Fruit fly (Drosophila melanogaster) whole organism, embryonic: Measurements from ENCODE around the gene Gr93d.

Experiments used
- Atf-2 ChIP-seq: fragments of 200-800 bp; sonication (Bioruptor generic); optimal IDR thresholded peaks from 2 replicates; lab custom pipeline; 2016; ENCODE audit warnings: missing biosample characterization, missing genetic modification characterization
- CG10462 ChIP-seq: fragments of 200-800 bp; sonication (Bioruptor generic); optimal IDR thresholded peaks from 2 replicates; lab custom pipeline; 2016; ENCODE audit warnings: missing biosample characterization, missing genetic modification characterization
- CG11398 ChIP-seq: fragments of 200-800 bp; sonication (Bioruptor generic); optimal IDR thresholded peaks from 2 replicates; lab custom pipeline; 2016; ENCODE audit warnings: missing biosample characterization, missing genetic modification characterization
- CG12155 ChIP-seq: fragments of 200-800 bp; sonication (Bioruptor generic); optimal IDR thresholded peaks from 3 replicates; lab custom pipeline; 2016; ENCODE audit warnings: missing biosample characterization, missing genetic modification characterization
- CG12659 ChIP-seq: fragments of 200-800 bp; sonication (Bioruptor generic); optimal IDR thresholded peaks from 3 replicates; lab custom pipeline; 2017; ENCODE audit warnings: mild to moderate bottlenecking, missing biosample characterization, missing genetic modification reagents, missing genetic modification characterization
- CG13296 ChIP-seq: fragments of 200-800 bp; sonication (Bioruptor generic); optimal IDR thresholded peaks from 3 replicates; lab custom pipeline; 2018; ENCODE audit warnings: missing biosample characterization, mild to moderate bottlenecking, missing genetic modification characterization
- CG14014 ChIP-seq: fragments of 200-800 bp; sonication (Bioruptor generic); IDR thresholded peaks from 2 replicates; pipeline ENCODE4 v1.3.6; 2022; ENCODE audit warnings: missing biosample characterization, missing genetic modification characterization
- CG14710 ChIP-seq: fragments of 200-800 bp; sonication (Bioruptor generic); optimal IDR thresholded peaks from 3 replicates; lab custom pipeline; 2019; ENCODE audit warnings: missing biosample characterization, mild to moderate bottlenecking, missing genetic modification characterization, moderate library complexity
- CG15073 ChIP-seq: fragments of 200-800 bp; sonication (Bioruptor generic); optimal IDR thresholded peaks from 2 replicates; lab custom pipeline; 2016; ENCODE audit warnings: missing biosample characterization, missing genetic modification characterization
- CG16815 ChIP-seq: fragments of 200-800 bp; sonication (Bioruptor generic); optimal IDR thresholded peaks from 3 replicates; lab custom pipeline; 2017; ENCODE audit warnings: missing biosample characterization, mild to moderate bottlenecking, missing genetic modification characterization
- CG17829 ChIP-seq: fragments of 200-800 bp; optimal IDR thresholded peaks from 2 replicates; lab custom pipeline; 2019; ENCODE audit warnings: missing biosample characterization, mild to moderate bottlenecking, missing genetic modification characterization, moderate library complexity
- CG18599 ChIP-seq: fragments of 200-800 bp; sonication (Bioruptor generic); optimal IDR thresholded peaks from 3 replicates; lab custom pipeline; 2017; ENCODE audit warnings: missing biosample characterization, missing genetic modification characterization, mild to moderate bottlenecking, moderate library complexity, missing genetic modification reagents
- CG2116 ChIP-seq: fragments of 200-800 bp; sonication (Bioruptor generic); optimal IDR thresholded peaks from 3 replicates; lab custom pipeline; 2018; ENCODE audit warnings: missing biosample characterization, mild to moderate bottlenecking, missing genetic modification characterization
- CG2199 ChIP-seq: fragments of 200-800 bp; sonication (Bioruptor generic); IDR thresholded peaks from 3 replicates; pipeline ENCODE4 v1.3.6; 2022; ENCODE audit warnings: missing biosample characterization, missing genetic modification characterization
- CG2889 ChIP-seq: fragments of 200-800 bp; sonication (Bioruptor generic); IDR thresholded peaks from 3 replicates; pipeline ENCODE4 v1.3.6; 2022; ENCODE audit warnings: missing biosample characterization, missing genetic modification characterization
- CG3281 ChIP-seq: fragments of 200-800 bp; sonication (Bioruptor generic); optimal IDR thresholded peaks from 3 replicates; lab custom pipeline; 2017; ENCODE audit warnings: missing biosample characterization, mild to moderate bottlenecking, missing genetic modification characterization
- CG33213 ChIP-seq: fragments of 200-800 bp; sonication (Bioruptor generic); optimal IDR thresholded peaks from 3 replicates; lab custom pipeline; 2016; ENCODE audit warnings: missing biosample characterization, missing genetic modification characterization
- CG6689 ChIP-seq: fragments of 200-800 bp; sonication (Bioruptor generic); IDR thresholded peaks from 2 replicates; pipeline ENCODE4 v1.3.6; 2022; ENCODE audit warnings: missing biosample characterization, missing genetic modification characterization
- CG6765 ChIP-seq: fragments of 200-800 bp; sonication (Bioruptor generic); optimal IDR thresholded peaks from 3 replicates; lab custom pipeline; 2017; ENCODE audit warnings: missing biosample characterization, mild to moderate bottlenecking, missing genetic modification characterization
- CG7372 ChIP-seq: fragments of 200-800 bp; sonication (Bioruptor generic); IDR thresholded peaks from 2 replicates; pipeline ENCODE4 v1.3.6; 2022; ENCODE audit warnings: missing biosample characterization, missing genetic modification characterization
- CG8388 ChIP-seq: fragments of 200-800 bp; sonication (Bioruptor generic); optimal IDR thresholded peaks from 2 replicates; lab custom pipeline; 2019; ENCODE audit warnings: missing biosample characterization, mild to moderate bottlenecking, missing genetic modification characterization, moderate library complexity
- Fer3 ChIP-seq: fragments of 200-800 bp; sonication (Bioruptor generic); optimal IDR thresholded peaks from 2 replicates; lab custom pipeline; 2018; ENCODE audit warnings: missing biosample characterization, mild to moderate bottlenecking, missing genetic modification characterization, moderate library complexity
- H15 ChIP-seq: fragments of 200-800 bp; sonication (Bioruptor generic); IDR thresholded peaks from 3 replicates; pipeline ENCODE4 v1.3.6; 2022; ENCODE audit warnings: missing biosample characterization, missing genetic modification characterization
- HLH4C ChIP-seq: fragments of 200-800 bp; sonication (Bioruptor generic); IDR thresholded peaks from 3 replicates; pipeline ENCODE4 v1.3.6; 2022; ENCODE audit warnings: missing biosample characterization, missing genetic modification characterization; ENCODE audit not compliant: partially characterized antibody
- HLH54F ChIP-seq: fragments of 200-800 bp; sonication (Bioruptor generic); optimal IDR thresholded peaks from 3 replicates; lab custom pipeline; 2016; ENCODE audit warnings: missing biosample characterization, missing genetic modification characterization
- Hand ChIP-seq: fragments of 200-800 bp; sonication (Bioruptor generic); optimal IDR thresholded peaks from 2 replicates; lab custom pipeline; 2017; ENCODE audit warnings: mild to moderate bottlenecking, missing biosample characterization, missing genetic modification reagents, missing genetic modification characterization
- Hr78 ChIP-seq, 2 experiments: fragments of 200-800 bp in 1 of 2; fragments of >200 bp in 1 of 2; sonication (Bioruptor generic) in 1 of 2; optimal IDR thresholded peaks; 2 replicates each; lab custom pipeline; 2017 to 2019; ENCODE audit warnings: missing biosample characterization in 2 of 2, missing genetic modification characterization in 2 of 2, mild to moderate bottlenecking in 1 of 2, moderate library complexity in 1 of 2
- Oli ChIP-seq: fragments of 200-800 bp; sonication (Bioruptor generic); optimal IDR thresholded peaks from 2 replicates; lab custom pipeline; 2018; ENCODE audit warnings: missing biosample characterization, mild to moderate bottlenecking, missing genetic modification characterization, moderate library complexity
- Tbp ChIP-seq: fragments of >200 bp; optimal IDR thresholded peaks from 2 replicates; lab custom pipeline; 2018; ENCODE audit warnings: missing biosample characterization, missing genetic modification characterization
- Trl ChIP-seq, 3 experiments: fragments of >200 bp in 2 of 3; fragments of 200-800 bp in 1 of 3; sonication (Bioruptor generic) in 1 of 3; optimal IDR thresholded peaks; 2 replicates in 1 of 3; 3 replicates in 2 of 3; lab custom pipeline; 2016 to 2017; ENCODE audit warnings: missing biosample characterization in 1 of 3, missing genetic modification characterization in 1 of 3
- Xrp1 ChIP-seq: fragments of 200-800 bp; sonication (Bioruptor generic); IDR thresholded peaks from 2 replicates; pipeline ENCODE4 v1.3.6; 2022; ENCODE audit warnings: missing biosample characterization, missing genetic modification characterization
- ara ChIP-seq: fragments of 200-800 bp; sonication (Bioruptor generic); IDR thresholded peaks from 2 replicates; pipeline ENCODE4 v1.3.6; 2022; ENCODE audit warnings: missing biosample characterization, missing genetic modification characterization
- bigmax ChIP-seq: fragments of 200-800 bp; sonication (Bioruptor generic); optimal IDR thresholded peaks from 2 replicates; lab custom pipeline; 2018; ENCODE audit warnings: missing biosample characterization, mild to moderate bottlenecking, missing genetic modification characterization
- cato ChIP-seq: fragments of 200-800 bp; sonication (Bioruptor generic); optimal IDR thresholded peaks from 2 replicates; lab custom pipeline; 2016; ENCODE audit warnings: missing biosample characterization, missing genetic modification characterization, borderline replicate concordance
- emc ChIP-seq: fragments of 200-800 bp; sonication (Bioruptor generic); optimal IDR thresholded peaks from 2 replicates; lab custom pipeline; 2016; ENCODE audit warnings: missing biosample characterization, missing genetic modification characterization
- fu2 ChIP-seq: fragments of 200-800 bp; sonication (Bioruptor generic); optimal IDR thresholded peaks from 2 replicates; lab custom pipeline; 2016; ENCODE audit warnings: missing biosample characterization, missing genetic modification characterization
- grau ChIP-seq: fragments of 200-800 bp; optimal IDR thresholded peaks from 3 replicates; lab custom pipeline; 2019; ENCODE audit warnings: missing biosample characterization, mild to moderate bottlenecking, missing genetic modification characterization, moderate library complexity
- hb ChIP-seq: fragments of 200-800 bp; sonication (Bioruptor generic); IDR thresholded peaks from 3 replicates; pipeline ENCODE4 v1.3.6; 2022; ENCODE audit warnings: missing biosample characterization, missing genetic modification characterization; ENCODE audit not compliant: partially characterized antibody
- hkb ChIP-seq, 2 experiments: fragments of 200-800 bp in 1 of 2; fragments of >200 bp in 1 of 2; sonication (Bioruptor generic) in 1 of 2; IDR thresholded peaks in 1 of 2; optimal IDR thresholded peaks in 1 of 2; 2 replicates each; pipeline versions ENCODE4 v1.3.6 to Lab custom; 2017 to 2022; ENCODE audit warnings: missing biosample characterization in 1 of 2, missing genetic modification characterization in 1 of 2
- maf-S ChIP-seq: fragments of 200-800 bp; sonication (Bioruptor generic); optimal IDR thresholded peaks from 2 replicates; lab custom pipeline; 2016; ENCODE audit warnings: missing biosample characterization, missing genetic modification characterization
- nom ChIP-seq: fragments of 200-800 bp; sonication (Bioruptor generic); optimal IDR thresholded peaks from 2 replicates; lab custom pipeline; 2017; ENCODE audit warnings: missing biosample characterization, missing genetic modification characterization, mild to moderate bottlenecking, moderate library complexity, missing genetic modification reagents
- prd ChIP-seq, 3 experiments: fragments of >200 bp in 2 of 3; fragments of 200-800 bp in 1 of 3; sonication (Bioruptor generic) in 1 of 3; optimal IDR thresholded peaks in 2 of 3; IDR thresholded peaks in 1 of 3; 2 replicates in 2 of 3; 3 replicates in 1 of 3; pipeline versions ENCODE4 v1.3.6 to Lab custom; 2017 to 2022; ENCODE audit warnings: missing biosample characterization in 1 of 3, missing genetic modification characterization in 1 of 3
- sd ChIP-seq: fragments of 200-800 bp; sonication (Bioruptor generic); optimal IDR thresholded peaks from 3 replicates; lab custom pipeline; 2018; ENCODE audit warnings: missing biosample characterization, mild to moderate bottlenecking, missing genetic modification characterization, moderate library complexity
- sens ChIP-seq: fragments of 200-800 bp; sonication (Bioruptor generic); peaks from one replicate; lab custom pipeline; 2016; ENCODE audit warnings: missing biosample characterization, missing genetic modification characterization
- stwl ChIP-seq: fragments of 200-800 bp; sonication (Bioruptor generic); optimal IDR thresholded peaks from 3 replicates; lab custom pipeline; 2018; ENCODE audit warnings: missing biosample characterization, mild to moderate bottlenecking, missing genetic modification characterization, moderate library complexity
- tna ChIP-seq: fragments of 200-800 bp; sonication (Bioruptor generic); IDR thresholded peaks from 2 replicates; pipeline ENCODE4 v1.3.6; 2022; ENCODE audit warnings: missing biosample characterization, missing genetic modification characterization; ENCODE audit not compliant: partially characterized antibody
- toy ChIP-seq: fragments of 200-800 bp; sonication (Bioruptor generic); IDR thresholded peaks from 2 replicates; pipeline ENCODE4 v1.3.6; 2022; ENCODE audit warnings: missing biosample characterization, missing genetic modification characterization
- usp ChIP-seq: fragments of >200 bp; optimal IDR thresholded peaks from 2 replicates; lab custom pipeline; 2017; ENCODE audit warnings: missing biosample characterization, missing genetic modification characterization

Gene Gr93d

DNA sequence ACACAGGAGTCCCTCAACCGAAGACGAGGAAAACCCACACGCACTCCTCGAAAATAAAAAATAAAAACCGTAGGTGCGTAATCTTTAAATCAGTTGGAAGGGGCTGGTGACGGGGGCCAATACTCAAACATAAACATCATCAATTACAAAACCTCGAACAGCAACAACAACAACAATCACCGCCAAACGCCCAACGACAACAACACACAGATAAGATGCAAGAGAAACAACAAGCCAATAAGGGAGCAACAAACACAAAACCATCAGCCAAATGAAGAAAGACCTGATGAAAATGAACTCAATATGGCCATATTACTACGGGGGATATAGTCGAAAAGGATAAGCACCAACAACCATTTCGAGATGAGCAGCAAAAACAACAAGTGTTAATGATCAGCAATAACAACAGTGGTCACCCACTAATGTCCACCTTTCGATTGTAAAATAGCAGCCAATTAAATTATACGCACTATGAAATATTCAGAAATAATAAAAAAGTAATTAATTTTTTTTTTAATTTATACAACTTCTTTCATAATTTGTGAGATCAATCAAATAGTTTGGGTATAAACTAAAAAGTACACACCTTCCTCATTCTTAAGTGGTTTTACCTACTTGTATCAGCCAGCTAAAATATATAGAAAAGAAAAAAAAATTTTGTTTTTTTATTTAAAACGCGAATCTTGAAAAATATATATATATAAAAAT, 22.6 kb downstream of the Gr93d start (continued):
- TF ChIP-seq prd (optimal IDR thresholded peaks at IDR 0.05; lab: Kevin White, UChicago) (no peak), prd (GFP tag; IDR thresholded peaks at IDR 0.05; lab: Robert Waterston, UW) (peak; percentile 41; the same call in 1 of the 3 replicates), fu2 (GFP tag; lab: Kevin White, UChicago) (no peak), tna (GFP tag; lab: Robert Waterston, UW) (peak; percentile 17; the same call in 1 of the 2 replicates), Atf-2 (GFP tag; lab: Kevin White, UChicago) (no peak), Hr78 (GFP tag; optimal IDR thresholded peaks at IDR 0.05; lab: Kevin White, UChicago) (no peak), CG15073 (GFP tag; lab: Kevin White, UChicago) (no peak), Hand (no peak), Tbp (GFP tag; lab: Kevin White, UChicago) (no peak), CG2199 (GFP tag; lab: Robert Waterston, UW) (peak; percentile 41; the same call in 1 of the 3 replicates), CG12659 (GFP tag; lab: Kevin White, UChicago) (no peak), maf-S (GFP tag; lab: Kevin White, UChicago) (no peak), cato (GFP tag; lab: Kevin White, UChicago) (no peak), CG8388 (peak; percentile 30), CG2116 (GFP tag; lab: Kevin White, UChicago) (peak; percentile 4), HLH54F (GFP tag; lab: Kevin White, UChicago) (no peak), HLH4C (GFP tag; lab: Robert Waterston, UW) (no peak), CG17829 (tag; lab: Kevin White, UChicago) (peak; percentile 39), Oli (tag; lab: Kevin White, UChicago) (peak; percentile 29), CG10462 (GFP tag; lab: Kevin White, UChicago) (no peak), CG13296 (GFP tag; lab: Kevin White, UChicago) (peak; percentile 29), CG6689 (peak; percentile 39; the same call in 1 of the 2 replicates), Xrp1 (peak; percentile 81), CG33213 (GFP tag; lab: Kevin White, UChicago) (no peak), bigmax (GFP tag; lab: Kevin White, UChicago) (no peak), Trl (optimal IDR thresholded peaks at IDR 0.05; lab: Kevin White, UChicago) (no peak), Trl (GFP tag; optimal IDR thresholded peaks at IDR 0.05; lab: Kevin White, UChicago) (no peak), nom (GFP tag; lab: Kevin White, UChicago) (no peak), CG7372 (GFP tag; lab: Robert Waterston, UW) (no peak), hb (GFP tag; lab: Robert Waterston, UW) (no peak), sd (tag; lab: Kevin White, UChicago) (no peak), Fer3 (tag; lab: Kevin White, UChicago) (no peak), CG6765 (GFP tag; lab: Kevin White, UChicago) (no peak), usp (no peak), ara (GFP tag; lab: Robert Waterston, UW) (no peak), stwl (tag; lab: Kevin White, UChicago) (peak; percentile 3), CG2889 (GFP tag; lab: Robert Waterston, UW) (no peak), CG12155 (GFP tag; lab: Kevin White, UChicago) (no peak), CG14014 (no peak), toy (no peak), hkb (optimal IDR thresholded peaks at IDR 0.05; lab: Kevin White, UChicago) (no peak), hkb (GFP tag; IDR thresholded peaks at IDR 0.05; lab: Robert Waterston, UW) (peak; percentile 30), CG3281 (GFP tag; lab: Kevin White, UChicago) (peak; percentile 13), CG16815 (GFP tag; lab: Kevin White, UChicago) (no peak), sens (GFP tag; lab: Kevin White, UChicago) (peak; percentile 30), CG18599 (GFP tag; lab: Kevin White, UChicago) (peak; percentile 11), emc (GFP tag; lab: Kevin White, UChicago) (no peak), CG11398 (GFP tag; lab: Kevin White, UChicago) (no peak), grau (tag; lab: Kevin White, UChicago) (peak; percentile 85), CG14710 (tag; lab: Kevin White, UChicago) (peak; percentile 76), H15 (GFP tag; lab: Robert Waterston, UW) (no peak)
